Worm (Caenorhabditis elegans) whole organism, L4 larva: ENCODE measurements around the gene lpr-4.

ENCODE experiments used
- R02D3.7 ChIP-seq: fragments of 150-350 bp; sonication (generic microtip); optimal IDR thresholded peaks from 3 replicates; lab custom pipeline; 2014; ENCODE audit warnings: missing biosample characterization, missing genetic modification characterization
- Y105C5A.15 ChIP-seq: fragments of 200-800 bp; sonication (Bioruptor generic); IDR thresholded peaks from 2 replicates; pipeline ENCODE4 v1.3.6; 2022; ENCODE audit warnings: missing genetic modification characterization, missing compliant biosample characterization
- Y48G9A.11 ChIP-seq: fragments of 200-800 bp; sonication (Bioruptor generic); IDR thresholded peaks from 2 replicates; pipeline ENCODE4 v1.3.6; 2022; ENCODE audit warnings: missing genetic modification reagents, missing genetic modification characterization, missing compliant biosample characterization
- ZK546.5 ChIP-seq, 2 experiments: sonication (generic microtip); optimal IDR thresholded peaks; 2 replicates each; lab custom pipeline; 2017; ENCODE audit warnings: missing biosample characterization in 2 of 2, missing genetic modification characterization in 2 of 2
- daf-12 ChIP-seq: fragments of 150-350 bp; optimal IDR thresholded peaks from 2 replicates; lab custom pipeline; 2014; ENCODE audit warnings: missing biosample characterization, missing genetic modification reagents, missing genetic modification characterization
- lin-29 ChIP-seq: fragments of 200-800 bp; sonication (Bioruptor generic); IDR thresholded peaks from 2 replicates; pipeline ENCODE4 v1.3.6; 2022; ENCODE audit warnings: missing genetic modification reagents, missing genetic modification characterization, missing compliant biosample characterization
- lin-38 ChIP-seq: fragments of 200-800 bp; sonication (Bioruptor generic); IDR thresholded peaks from 2 replicates; pipeline ENCODE4 v1.3.6; 2022; ENCODE audit warnings: missing genetic modification reagents, missing genetic modification characterization, missing compliant biosample characterization
- snpc-4 ChIP-seq: fragments of 150-350 bp; optimal IDR thresholded peaks from 2 replicates; lab custom pipeline; 2014; ENCODE audit warnings: missing biosample characterization, missing genetic modification characterization
- zag-1 ChIP-seq: fragments of 150-350 bp; optimal IDR thresholded peaks from 2 replicates; lab custom pipeline; 2014; ENCODE audit warnings: missing biosample characterization, missing genetic modification characterization
- ztf-11 ChIP-seq: fragments of 150-350 bp; optimal IDR thresholded peaks from 2 replicates; lab custom pipeline; 2014; ENCODE audit warnings: missing biosample characterization, missing genetic modification characterization

- TF ChIP-seq Y105C5A.15 (GFP tag; lab: Robert Waterston, UW) (no peak), Y48G9A.11 (GFP tag; lab: Robert Waterston, UW) (no peak), daf-12 (tag; lab: Kevin White, UChicago) (no peak), snpc-4 (tag; lab: Kevin White, UChicago) (no peak), R02D3.7 (no peak), ztf-11 (tag; lab: Kevin White, UChicago) (no peak), lin-29 (GFP tag; lab: Robert Waterston, UW) (no peak), zag-1 (tag; lab: Kevin White, UChicago) (no peak), ZK546.5 (tag; optimal IDR thresholded peaks at IDR 0.05; lab: Kevin White, UChicago) (no peak), lin-38 (GFP tag; lab: Robert Waterston, UW) (no peak)
These were observed 8.4 kb downstream of the lpr-4 start, which contains the start of gene W04G3.5 for ce11 chrX:11073358-11073757.
